Fruit fly (Drosophila melanogaster): ENCODE measurements around the gene Cpr65Ax2.

Gene Cpr65Ax2

dm6 chr3L:6192822-6193555 is 42.3 kb upstream of the Cpr65Ax2 start, which contains the start of the genes Sf3b6 and Tnpo (continued):
- TF ChIP-seq z (GFP tag; IDR thresholded peaks at IDR 0.05) (no peak), NfI (GFP tag; optimal IDR thresholded peaks at IDR 0.05) (peak; percentile 75), CG11504 (tag; optimal IDR thresholded peaks at IDR 0.05) (no peak), tgo (GFP tag; IDR thresholded peaks at IDR 0.05) (peak; percentile 86), rib (GFP tag; IDR thresholded peaks at IDR 0.05) (no peak), Oaz (GFP tag; IDR thresholded peaks at IDR 0.05) (peak; percentile 63; the same call in 1 of the 2 replicates), pb (GFP tag; optimal IDR thresholded peaks at IDR 0.05) (no peak), Myb (GFP tag; optimal IDR thresholded peaks at IDR 0.05) (peak; percentile 60), br (optimal IDR thresholded peaks at IDR 0.05) (no peak), CG1792 (GFP tag; optimal IDR thresholded peaks at IDR 0.05) (peak; percentile 38), stc (GFP tag; IDR thresholded peaks at IDR 0.05) (peak; percentile 60; the same call in 1 of the 2 replicates), ac (GFP tag; optimal IDR thresholded peaks at IDR 0.05) (no peak), mld (GFP tag; IDR thresholded peaks at IDR 0.05; ENCODE audit: partially characterized antibody) (0 out of 3 replicates have a peak, but pooled peaks have one; percentile 12), ro (GFP tag; IDR thresholded peaks at IDR 0.05) (peak; percentile 48; the same call in 1 of the 2 replicates), chn (GFP tag; optimal IDR thresholded peaks at IDR 0.05) (peak; percentile 66), run (tag; optimal IDR thresholded peaks at IDR 0.05) (no peak), nau (GFP tag; optimal IDR thresholded peaks at IDR 0.05) (no peak), CG3995 (GFP tag; optimal IDR thresholded peaks at IDR 0.05) (peak; percentile 91), CG1603 (tag; optimal IDR thresholded peaks at IDR 0.05) (no peak), fru (optimal IDR thresholded peaks at IDR 0.05) (no peak), crc (GFP tag; optimal IDR thresholded peaks at IDR 0.05) (no peak), mirr (GFP tag; optimal IDR thresholded peaks at IDR 0.05) (no peak), ap (GFP tag; IDR thresholded peaks at IDR 0.05) (0 out of 2 replicates have a peak, but pooled peaks have one; percentile 58), pum (GFP tag; optimal IDR thresholded peaks at IDR 0.05) (peak; percentile 78), az2 (GFP tag; optimal IDR thresholded peaks at IDR 0.05) (peak; percentile 85), gt (GFP tag; IDR thresholded peaks at IDR 0.05) (peak; percentile 27; the same call in 1 of the 2 replicates), pfk (GFP tag; optimal IDR thresholded peaks at IDR 0.05) (peak; percentile 8), otp (GFP tag; IDR thresholded peaks at IDR 0.05) (no peak; the same call in 2 of the 3 replicates), pzg (GFP tag; optimal IDR thresholded peaks at IDR 0.05) (peak; percentile 74), tin (GFP tag; optimal IDR thresholded peaks at IDR 0.05) (peak; percentile 80), BtbVII (GFP tag; optimal IDR thresholded peaks at IDR 0.05) (no peak), gsb (GFP tag; IDR thresholded peaks at IDR 0.05) (peak; percentile 58), CG31388 (GFP tag; optimal IDR thresholded peaks at IDR 0.05) (peak; percentile 49), Hey (tag; optimal IDR thresholded peaks at IDR 0.05) (no peak), Dip2 (GFP tag; IDR thresholded peaks at IDR 0.05) (no peak), CG6683 (GFP tag; optimal IDR thresholded peaks at IDR 0.05) (peak; percentile 34), CG5245 (GFP tag; optimal IDR thresholded peaks at IDR 0.05) (peak; percentile 66), bigmax (GFP tag; optimal IDR thresholded peaks at IDR 0.05) (no peak), da (GFP tag; optimal IDR thresholded peaks at IDR 0.05) (peak; percentile 15), abd-A (tag; optimal IDR thresholded peaks at IDR 0.05) (no peak), CG11456 (GFP tag; IDR thresholded peaks at IDR 0.05) (peak; percentile 84), insv (GFP tag; optimal IDR thresholded peaks at IDR 0.05) (peak in 1 of 2 experiments; percentile 52), salm (tag; optimal IDR thresholded peaks at IDR 0.05) (no peak), CG2712 (tag; optimal IDR thresholded peaks at IDR 0.05) (peak; percentile 88), Ssrp (tag; optimal IDR thresholded peaks at IDR 0.05) (peak; percentile 87), CG18599 (GFP tag; optimal IDR thresholded peaks at IDR 0.05) (no peak), Mad (GFP tag; optimal IDR thresholded peaks at IDR 0.05) (peak; percentile 75), fu2 (GFP tag; optimal IDR thresholded peaks at IDR 0.05) (peak; percentile 70), Ptx1 (GFP tag; IDR thresholded peaks at IDR 0.05) (peak; percentile 92), sna (GFP tag; IDR thresholded peaks at IDR 0.05; ENCODE audit: partially characterized antibody) (peak; percentile 61; the same call in 1 of the 2 replicates), CG30431 (GFP tag; optimal IDR thresholded peaks at IDR 0.05) (peak; percentile 79)
